Fruit fly (Drosophila melanogaster) whole organism, embryonic: ENCODE results near the gene CG12379.
A peak's percentile ranks its signal among the peaks of the same experiment; 100 is the strongest.

ENCODE experiments used
- CG10565 ChIP-seq: fragments of 200-800 bp; sonication (Bioruptor generic); optimal IDR thresholded peaks from 3 replicates; lab custom pipeline; 2016; ENCODE audit warnings: missing biosample characterization, mild to moderate bottlenecking, missing genetic modification characterization
- CG11560 ChIP-seq: fragments of 200-800 bp; sonication (Bioruptor generic); IDR thresholded peaks from 3 replicates; pipeline ENCODE4 v1.3.6; 2022; ENCODE audit warnings: missing biosample characterization, missing genetic modification characterization
- CG11695 ChIP-seq: fragments of 200-800 bp; sonication (Bioruptor generic); IDR thresholded peaks from 3 replicates; pipeline ENCODE4 v1.3.6; 2022; ENCODE audit warnings: missing biosample characterization, missing genetic modification characterization
- CG12104 ChIP-seq: fragments of 200-800 bp; sonication (Bioruptor generic); optimal IDR thresholded peaks from 3 replicates; lab custom pipeline; 2016; ENCODE audit warnings: missing biosample characterization, missing genetic modification characterization
- CG12744 ChIP-seq: fragments of 200-800 bp; sonication (Bioruptor generic); optimal IDR thresholded peaks from 2 replicates; lab custom pipeline; 2016; ENCODE audit warnings: missing biosample characterization, missing genetic modification characterization
- CG1603 ChIP-seq: fragments of 200-800 bp; sonication (Bioruptor generic); optimal IDR thresholded peaks from 2 replicates; lab custom pipeline; 2019; ENCODE audit warnings: missing biosample characterization, mild to moderate bottlenecking, missing genetic modification characterization, moderate library complexity
- CG16863 ChIP-seq: fragments of 200-800 bp; sonication (Bioruptor generic); optimal IDR thresholded peaks from 3 replicates; lab custom pipeline; 2016; ENCODE audit warnings: missing biosample characterization, missing genetic modification characterization
- CG1832 ChIP-seq: fragments of 200-800 bp; sonication (Bioruptor generic); optimal IDR thresholded peaks from 2 replicates; lab custom pipeline; 2017; ENCODE audit warnings: missing biosample characterization, mild to moderate bottlenecking, missing genetic modification characterization, inconsistent platforms
- CG2712 ChIP-seq: fragments of 200-800 bp; optimal IDR thresholded peaks from 3 replicates; lab custom pipeline; 2019; ENCODE audit warnings: missing biosample characterization, mild to moderate bottlenecking, missing genetic modification characterization, moderate library complexity
- CG3995 ChIP-seq: fragments of 200-800 bp; sonication (Bioruptor generic); optimal IDR thresholded peaks from 3 replicates; lab custom pipeline; 2016; ENCODE audit warnings: missing biosample characterization, missing genetic modification characterization
- CG4360 ChIP-seq: fragments of 200-800 bp; sonication (Bioruptor generic); IDR thresholded peaks from 2 replicates; pipeline ENCODE4 v1.3.6; 2022; ENCODE audit warnings: missing biosample characterization, missing genetic modification characterization
- CG7987 ChIP-seq: fragments of 200-800 bp; sonication (Bioruptor generic); optimal IDR thresholded peaks from 2 replicates; lab custom pipeline; 2018; ENCODE audit warnings: missing biosample characterization, mild to moderate bottlenecking, missing genetic modification characterization, moderate library complexity
- CG9609 ChIP-seq: fragments of 200-800 bp; sonication (Bioruptor generic); optimal IDR thresholded peaks from 3 replicates; lab custom pipeline; 2016; ENCODE audit warnings: missing biosample characterization, missing genetic modification characterization
- CG9932 ChIP-seq: fragments of 200-800 bp; sonication (Bioruptor generic); IDR thresholded peaks from 2 replicates; pipeline ENCODE4 v1.3.6; 2022; ENCODE audit warnings: missing biosample characterization, missing genetic modification characterization
- CoRest ChIP-seq: fragments of 200-800 bp; sonication (Bioruptor generic); optimal IDR thresholded peaks from 3 replicates; lab custom pipeline; 2018; ENCODE audit warnings: missing biosample characterization, mild to moderate bottlenecking, missing genetic modification characterization, moderate library complexity
- Dll ChIP-seq: fragments of 200-800 bp; sonication (Bioruptor generic); IDR thresholded peaks from 4 replicates; pipeline ENCODE4 v1.3.6; 2022; ENCODE audit warnings: missing biosample characterization, missing genetic modification characterization; ENCODE audit not compliant: partially characterized antibody
- Dp ChIP-seq: fragments of 200-800 bp; sonication (Bioruptor generic); optimal IDR thresholded peaks from 2 replicates; lab custom pipeline; 2018; ENCODE audit warnings: missing biosample characterization, mild to moderate bottlenecking, missing genetic modification characterization, moderate library complexity
- Dref ChIP-seq: fragments of 200-800 bp; sonication (Bioruptor generic); IDR thresholded peaks from 2 replicates; pipeline ENCODE4 v1.3.6; 2022; ENCODE audit warnings: missing biosample characterization, missing genetic modification characterization
- E2f2 ChIP-seq: fragments of 200-800 bp; sonication (Bioruptor generic); IDR thresholded peaks from 2 replicates; pipeline ENCODE4 v1.3.6; 2022; ENCODE audit warnings: missing biosample characterization, missing genetic modification characterization
- Ets65A ChIP-seq: fragments of 200-800 bp; sonication (Bioruptor generic); peaks from one replicate; lab custom pipeline; 2016; ENCODE audit warnings: missing biosample characterization, missing genetic modification characterization
- GATAe ChIP-seq: fragments of 200-800 bp; sonication (Bioruptor generic); conservative IDR thresholded peaks from 2 replicates; pipeline ENCODE4 v1.3.6; 2022; ENCODE audit warnings: missing biosample characterization, missing genetic modification characterization
- HLH4C ChIP-seq: fragments of 200-800 bp; sonication (Bioruptor generic); IDR thresholded peaks from 3 replicates; pipeline ENCODE4 v1.3.6; 2022; ENCODE audit warnings: missing biosample characterization, missing genetic modification characterization; ENCODE audit not compliant: partially characterized antibody
- HLHmδ ChIP-seq: fragments of 200-800 bp; sonication (Bioruptor generic); optimal IDR thresholded peaks from 2 replicates; lab custom pipeline; 2018; ENCODE audit warnings: missing biosample characterization, mild to moderate bottlenecking, missing genetic modification characterization, moderate library complexity
- HmgZ ChIP-seq: fragments of 200-800 bp; sonication (Bioruptor generic); optimal IDR thresholded peaks from 2 replicates; lab custom pipeline; 2018; ENCODE audit warnings: missing biosample characterization, mild to moderate bottlenecking, missing genetic modification characterization
- Hmx ChIP-seq: fragments of 200-800 bp; sonication (Bioruptor generic); optimal IDR thresholded peaks from 2 replicates; lab custom pipeline; 2016; ENCODE audit warnings: missing biosample characterization, missing genetic modification characterization
- Mad ChIP-seq: fragments of 200-800 bp; sonication (Bioruptor generic); optimal IDR thresholded peaks from 2 replicates; lab custom pipeline; 2016; ENCODE audit warnings: missing biosample characterization, missing genetic modification characterization
- Myb ChIP-seq: fragments of 200-800 bp; sonication (Bioruptor generic); optimal IDR thresholded peaks from 2 replicates; lab custom pipeline; 2016; ENCODE audit warnings: missing biosample characterization, missing genetic modification characterization
- Nf-YC ChIP-seq: fragments of 200-800 bp; optimal IDR thresholded peaks from 3 replicates; lab custom pipeline; 2019; ENCODE audit warnings: missing biosample characterization, mild to moderate bottlenecking, missing genetic modification characterization, moderate library complexity
- Scr ChIP-seq: fragments of 200-800 bp; sonication (Bioruptor generic); IDR thresholded peaks from 2 replicates; pipeline ENCODE4 v1.3.6; 2022; ENCODE audit warnings: missing biosample characterization, missing genetic modification characterization; ENCODE audit not compliant: partially characterized antibody
- Sry-δ ChIP-seq: fragments of 200-800 bp; sonication (Bioruptor generic); optimal IDR thresholded peaks from 2 replicates; lab custom pipeline; 2016; ENCODE audit warnings: missing biosample characterization, missing genetic modification characterization
- Tbp ChIP-seq: fragments of >200 bp; optimal IDR thresholded peaks from 2 replicates; lab custom pipeline; 2018; ENCODE audit warnings: missing biosample characterization, missing genetic modification characterization
- ato ChIP-seq: fragments of 200-800 bp; sonication (Bioruptor generic); IDR thresholded peaks from 2 replicates; pipeline ENCODE4 v1.3.6; 2022; ENCODE audit warnings: missing biosample characterization, missing genetic modification characterization; ENCODE audit not compliant: partially characterized antibody
- ci ChIP-seq: fragments of 200-800 bp; sonication (Bioruptor generic); IDR thresholded peaks from 3 replicates; pipeline ENCODE4 v1.3.6; 2022; ENCODE audit warnings: missing biosample characterization, missing genetic modification characterization
- crp ChIP-seq, 2 experiments: fragments of 200-800 bp; sonication (Bioruptor generic); optimal IDR thresholded peaks; 2 replicates in 1 of 2; 3 replicates in 1 of 2; lab custom pipeline; 2017; ENCODE audit warnings: missing biosample characterization in 2 of 2, missing genetic modification characterization in 2 of 2, mild to moderate bottlenecking in 1 of 2, moderate library complexity in 1 of 2
- da ChIP-seq: fragments of 200-800 bp; sonication (Bioruptor generic); optimal IDR thresholded peaks from 2 replicates; lab custom pipeline; 2016; ENCODE audit warnings: missing biosample characterization, missing genetic modification characterization
- dmrt99B ChIP-seq: fragments of 200-800 bp; sonication (Bioruptor generic); optimal IDR thresholded peaks from 2 replicates; lab custom pipeline; 2018; ENCODE audit warnings: missing biosample characterization, mild to moderate bottlenecking, missing genetic modification characterization, moderate library complexity
- esg ChIP-seq: fragments of 200-800 bp; sonication (Bioruptor generic); conservative IDR thresholded peaks from 2 replicates; pipeline ENCODE4 v1.3.6; 2022; ENCODE audit warnings: missing biosample characterization, missing genetic modification characterization
- fd96Cb ChIP-seq: fragments of 200-800 bp; sonication (Bioruptor generic); optimal IDR thresholded peaks from 2 replicates; lab custom pipeline; 2018; ENCODE audit warnings: missing biosample characterization, mild to moderate bottlenecking, missing genetic modification characterization, moderate library complexity
- gfzf ChIP-seq: fragments of 200-800 bp; sonication (Bioruptor generic); optimal IDR thresholded peaks from 2 replicates; lab custom pipeline; 2016; ENCODE audit warnings: missing biosample characterization, mild to moderate bottlenecking, missing genetic modification characterization, moderate library complexity
- kah ChIP-seq: fragments of 200-800 bp; sonication (Bioruptor generic); optimal IDR thresholded peaks from 2 replicates; lab custom pipeline; 2018; ENCODE audit warnings: missing biosample characterization, mild to moderate bottlenecking, missing genetic modification characterization
- klu ChIP-seq: fragments of 200-800 bp; sonication (Bioruptor generic); IDR thresholded peaks from 2 replicates; pipeline ENCODE4 v1.3.6; 2022; ENCODE audit warnings: missing biosample characterization, missing genetic modification characterization
- knrl ChIP-seq: fragments of 200-800 bp; sonication (Bioruptor generic); IDR thresholded peaks from 3 replicates; pipeline ENCODE4 v1.3.6; 2022; ENCODE audit warnings: missing biosample characterization, missing genetic modification characterization; ENCODE audit not compliant: partially characterized antibody
- mld ChIP-seq: fragments of 200-800 bp; sonication (Bioruptor generic); IDR thresholded peaks from 3 replicates; pipeline ENCODE4 v1.3.6; 2022; ENCODE audit warnings: missing biosample characterization, missing genetic modification characterization; ENCODE audit not compliant: partially characterized antibody
- nau ChIP-seq: fragments of 200-800 bp; sonication (Bioruptor generic); optimal IDR thresholded peaks from 3 replicates; lab custom pipeline; 2017; ENCODE audit warnings: missing biosample characterization, mild to moderate bottlenecking, missing genetic modification characterization, missing genetic modification reagents
- schlank ChIP-seq: fragments of 200-800 bp; sonication (Bioruptor generic); optimal IDR thresholded peaks from 2 replicates; lab custom pipeline; 2018; ENCODE audit warnings: missing biosample characterization, mild to moderate bottlenecking, missing genetic modification characterization
- sens-2 ChIP-seq: fragments of 200-800 bp; sonication (Bioruptor generic); IDR thresholded peaks from 2 replicates; pipeline ENCODE4 v1.3.6; 2022; ENCODE audit warnings: missing biosample characterization, missing genetic modification characterization
- seq ChIP-seq: fragments of 200-800 bp; sonication (Bioruptor generic); IDR thresholded peaks from 2 replicates; pipeline ENCODE4 v1.3.6; 2022; ENCODE audit warnings: missing biosample characterization, missing genetic modification characterization
- shn ChIP-seq: fragments of 200-800 bp; sonication (Bioruptor generic); optimal IDR thresholded peaks from 3 replicates; lab custom pipeline; 2016; ENCODE audit warnings: missing biosample characterization, missing genetic modification characterization
- stc ChIP-seq: fragments of 200-800 bp; sonication (Bioruptor generic); IDR thresholded peaks from 2 replicates; pipeline ENCODE4 v1.3.6; 2022; ENCODE audit warnings: missing biosample characterization, missing genetic modification characterization
- tx ChIP-seq: fragments of 200-800 bp; sonication (Bioruptor generic); optimal IDR thresholded peaks from 2 replicates; lab custom pipeline; 2016; ENCODE audit warnings: missing biosample characterization, missing genetic modification characterization
- z ChIP-seq: fragments of 200-800 bp; sonication (Bioruptor generic); IDR thresholded peaks from 3 replicates; pipeline ENCODE4 v1.3.6; 2022; ENCODE audit warnings: missing biosample characterization, missing genetic modification characterization

The CG12379 gene

dm6 chrX:15701047-15701446 lies 32.7 kb downstream of the CG12379 start, which contains the start of gene CG9240 (continued):
- no peak for TF ChIP-seq mld (GFP tag; lab: Robert Waterston, UW)
- no peak for TF ChIP-seq CG2712
- peak; percentile 60 for TF ChIP-seq CG1603 (tag; lab: Kevin White, UChicago)
- no peak for TF ChIP-seq GATAe (GFP tag; lab: Robert Waterston, UW)
- TF ChIP-seq seq (GFP tag; lab: Robert Waterston, UW) = no peak
- TF ChIP-seq Scr (GFP tag; lab: Robert Waterston, UW) = peak; percentile 25; the same call in 1 of the 2 replicates
- TF ChIP-seq sens-2 (GFP tag; lab: Robert Waterston, UW) = no peak
- TF ChIP-seq CG11695 (GFP tag; lab: Robert Waterston, UW) = no peak
- peak; percentile 19 for TF ChIP-seq gfzf
- no peak for TF ChIP-seq CG11560 (tag; lab: Robert Waterston, UW)
- no peak for TF ChIP-seq nau (GFP tag; lab: Kevin White, UChicago)
- no peak for TF ChIP-seq esg (GFP tag; lab: Robert Waterston, UW)
- TF ChIP-seq crp (GFP tag; optimal IDR thresholded peaks at IDR 0.05; lab: Kevin White, UChicago) = peak in 1 of 2 experiments; percentile 87
- TF ChIP-seq CG12104 (GFP tag; lab: Kevin White, UChicago) = no peak
- no peak for TF ChIP-seq CG1832
- no peak for TF ChIP-seq Myb
- TF ChIP-seq shn (GFP tag; lab: Kevin White, UChicago) = no peak
- no peak for TF ChIP-seq CoRest (tag; lab: Kevin White, UChicago)
- peak; percentile 88 for TF ChIP-seq Dp
- no peak for TF ChIP-seq Ets65A (GFP tag; lab: Kevin White, UChicago)
- no peak for TF ChIP-seq da (GFP tag; lab: Kevin White, UChicago)
- peak; percentile 35; the same call in 1 of the 3 replicates for TF ChIP-seq HLH4C (GFP tag; lab: Robert Waterston, UW)
- peak; percentile 94 for TF ChIP-seq E2f2 (GFP tag; lab: Robert Waterston, UW)
- no peak for TF ChIP-seq Hmx (GFP tag; lab: Kevin White, UChicago)
- no peak for TF ChIP-seq CG9932 (GFP tag; lab: Robert Waterston, UW)
- no peak for TF ChIP-seq CG16863
- no peak for TF ChIP-seq fd96Cb (tag; lab: Kevin White, UChicago)
- TF ChIP-seq stc (GFP tag; lab: Robert Waterston, UW) = no peak
- no peak for TF ChIP-seq kah (GFP tag; lab: Kevin White, UChicago)
- peak; percentile 22; the same call in 1 of the 2 replicates for TF ChIP-seq ato (GFP tag; lab: Robert Waterston, UW)
- no peak for TF ChIP-seq tx (GFP tag; lab: Kevin White, UChicago)
- no peak for TF ChIP-seq klu (GFP tag; lab: Robert Waterston, UW)
- no peak for TF ChIP-seq CG10565
- TF ChIP-seq CG3995 (GFP tag; lab: Kevin White, UChicago) = peak; percentile 28
- no peak for TF ChIP-seq knrl
- no peak for TF ChIP-seq Mad (GFP tag; lab: Kevin White, UChicago)
- TF ChIP-seq CG9609 (GFP tag; lab: Kevin White, UChicago) = no peak
- peak; percentile 78 for TF ChIP-seq Dref (GFP tag; lab: Robert Waterston, UW)
- TF ChIP-seq CG12744 = no peak
- TF ChIP-seq schlank (tag; lab: Kevin White, UChicago) = no peak
- TF ChIP-seq CG4360 (GFP tag; lab: Robert Waterston, UW) = no peak
- TF ChIP-seq CG7987 (GFP tag; lab: Kevin White, UChicago) = no peak
- TF ChIP-seq Tbp (GFP tag; lab: Kevin White, UChicago) = no peak
- TF ChIP-seq Dll (GFP tag; lab: Robert Waterston, UW) = peak; percentile 46; the same call in 1 of the 4 replicates
- no peak for TF ChIP-seq z (GFP tag; lab: Robert Waterston, UW)
- TF ChIP-seq HmgZ (tag; lab: Kevin White, UChicago) = peak; percentile 44
- TF ChIP-seq HLHmδ = no peak
- TF ChIP-seq ci (GFP tag; lab: Robert Waterston, UW) = no peak
- no peak for TF ChIP-seq dmrt99B (tag; lab: Kevin White, UChicago)
- peak; percentile 47 for TF ChIP-seq Sry-δ
- no peak for TF ChIP-seq Nf-YC (tag; lab: Kevin White, UChicago)
